Worm (Caenorhabditis elegans) whole organism, young adult: Measurements from ENCODE around the gene fbxa-82.

Experiments used
- C17E4.6 ChIP-seq: fragments of 200-800 bp; sonication (Bioruptor generic); IDR thresholded peaks from 2 replicates; pipeline ENCODE4 v1.3.6; 2022; ENCODE audit warnings: missing genetic modification reagents, missing genetic modification characterization, missing compliant biosample characterization
- F37B4.10 ChIP-seq: fragments of 200-800 bp; sonication (Bioruptor generic); IDR thresholded peaks from 2 replicates; pipeline ENCODE4 v1.3.6; 2022; ENCODE audit warnings: missing genetic modification characterization, missing compliant biosample characterization
- F57A8.1 ChIP-seq: fragments of 200-800 bp; sonication (Bioruptor generic); optimal IDR thresholded peaks from 2 replicates; lab custom pipeline; 2018; ENCODE audit warnings: mild to moderate bottlenecking, missing genetic modification characterization, moderate library complexity, missing compliant biosample characterization
- Y56A3A.18 ChIP-seq: fragments of 200-800 bp; sonication (Bioruptor generic); IDR thresholded peaks from 2 replicates; pipeline ENCODE4 v1.3.6; 2022; ENCODE audit warnings: missing genetic modification reagents, missing genetic modification characterization, missing compliant biosample characterization
- attf-6 ChIP-seq: fragments of 200-800 bp; sonication (Bioruptor generic); IDR thresholded peaks from 2 replicates; pipeline ENCODE4 v1.3.6; 2022; ENCODE audit warnings: missing genetic modification reagents, missing genetic modification characterization, missing compliant biosample characterization
- die-1 ChIP-seq: sonication (generic microtip); optimal IDR thresholded peaks from 2 replicates; lab custom pipeline; 2016; ENCODE audit warnings: missing genotype, mild to moderate bottlenecking, missing genetic modification characterization, missing compliant biosample characterization
- dox-1 ChIP-seq: fragments of 200-800 bp; sonication (Bioruptor generic); IDR thresholded peaks from 2 replicates; pipeline ENCODE4 v1.3.6; 2022; ENCODE audit warnings: missing genetic modification reagents, missing genetic modification characterization, missing compliant biosample characterization
- egrh-3 ChIP-seq: fragments of 200-800 bp; sonication (Bioruptor generic); IDR thresholded peaks from 2 replicates; pipeline ENCODE4 v1.3.6; 2022; ENCODE audit warnings: missing genetic modification reagents, missing genetic modification characterization, missing compliant biosample characterization
- hlh-26 ChIP-seq: fragments of 200-800 bp; sonication (Bioruptor generic); conservative IDR thresholded peaks from 2 replicates; pipeline ENCODE4 v1.3.6; 2022; ENCODE audit warnings: missing genetic modification reagents, missing genetic modification characterization, missing compliant biosample characterization
- hsf-1 ChIP-seq: fragments of 200-800 bp; sonication (Bioruptor generic); IDR thresholded peaks from 2 replicates; pipeline ENCODE4 v1.3.6; 2022; ENCODE audit warnings: missing genetic modification reagents, missing genetic modification characterization, missing compliant biosample characterization
- mel-28 ChIP-seq: sonication (generic microtip); optimal IDR thresholded peaks from 2 replicates; lab custom pipeline; 2016; ENCODE audit warnings: borderline replicate concordance, mild to moderate bottlenecking, missing genetic modification characterization, missing compliant biosample characterization
- snpc-1.1 ChIP-seq: sonication (generic microtip); optimal IDR thresholded peaks from 2 replicates; lab custom pipeline; 2017; ENCODE audit warnings: missing genetic modification characterization, mild to moderate bottlenecking, missing compliant biosample characterization, antibody characterized with exemption, moderate library complexity, missing genotype, missing genetic modification reagents; ENCODE audit not compliant: insufficient read depth
- sptf-2 ChIP-seq: fragments of 200-800 bp; sonication (Bioruptor generic); optimal IDR thresholded peaks from 2 replicates; lab custom pipeline; 2018; ENCODE audit warnings: mild to moderate bottlenecking, missing genetic modification characterization, missing compliant biosample characterization
- tbp1 ChIP-seq: fragments of 200-800 bp; sonication (Bioruptor generic); optimal IDR thresholded peaks from 2 replicates; lab custom pipeline; 2018; ENCODE audit warnings: mild to moderate bottlenecking, missing genetic modification characterization, missing compliant biosample characterization
- zfh-2 ChIP-seq: fragments of 200-800 bp; sonication (Bioruptor generic); conservative IDR thresholded peaks from 2 replicates; pipeline ENCODE4 v1.3.6; 2022; ENCODE audit warnings: missing genetic modification reagents, missing genetic modification characterization, missing compliant biosample characterization

The fbxa-82 gene

ce11 chrV:15001536-15001935 is 50.8 kb downstream of the fbxa-82 start:
- peak; percentile 20 for TF ChIP-seq F57A8.1 (GFP tag; lab: Kevin White, UChicago)
- TF ChIP-seq F37B4.10 (GFP tag; lab: Robert Waterston, UW): no peak
- no peak for TF ChIP-seq hlh-26 (GFP tag; lab: Robert Waterston, UW)
- peak; percentile 2 for TF ChIP-seq sptf-2
- no peak for TF ChIP-seq snpc-1.1 (tag; lab: Kevin White, UChicago)
- no peak for TF ChIP-seq tbp1 (GFP tag; lab: Kevin White, UChicago)
- no peak for TF ChIP-seq Y56A3A.18 (GFP tag; lab: Robert Waterston, UW)
- TF ChIP-seq egrh-3 (GFP tag; lab: Robert Waterston, UW): peak; percentile 78
- peak; percentile 35; the same call in 1 of the 2 replicates for TF ChIP-seq attf-6 (GFP tag; lab: Robert Waterston, UW)
- peak; percentile 5; the same call in 1 of the 2 replicates for TF ChIP-seq hsf-1 (GFP tag; lab: Robert Waterston, UW)
- TF ChIP-seq zfh-2 (GFP tag; lab: Robert Waterston, UW): peak; percentile 87
- no peak for TF ChIP-seq C17E4.6 (GFP tag; lab: Robert Waterston, UW)
- TF ChIP-seq die-1 (tag; lab: Kevin White, UChicago): no peak
- TF ChIP-seq dox-1 (GFP tag; lab: Robert Waterston, UW): peak; percentile 11; the same call in 1 of the 2 replicates
- no peak for TF ChIP-seq mel-28
